Worm (Caenorhabditis elegans) whole organism, L2 larva: ENCODE measurements around the gene fbxa-11.
A peak's percentile ranks its signal among the peaks of the same experiment; 100 is the strongest.
"Not testable (repeated sequence)": the region's sequence is repeated elsewhere in the genome, so short reads cannot be mapped to it uniquely, and the experiment has no call there.

Experiments used
- C34F6.9 ChIP-seq: fragments of 150-350 bp; optimal IDR thresholded peaks from 2 replicates; lab custom pipeline; 2014; ENCODE audit warnings: missing biosample characterization, missing genetic modification characterization
- F13H6.1 ChIP-seq: sonication (generic microtip); optimal IDR thresholded peaks from 2 replicates; lab custom pipeline; 2016; ENCODE audit warnings: missing genetic modification characterization, missing compliant biosample characterization
- R02D3.7 ChIP-seq: fragments of 150-350 bp; optimal IDR thresholded peaks from 2 replicates; lab custom pipeline; 2014; ENCODE audit warnings: missing biosample characterization, missing genetic modification characterization
- ZK546.5 ChIP-seq: sonication (generic microtip); optimal IDR thresholded peaks from 2 replicates; lab custom pipeline; 2017; ENCODE audit warnings: missing biosample characterization, missing genetic modification characterization
- alr-1 ChIP-seq: fragments of 150-350 bp; optimal IDR thresholded peaks from 2 replicates; lab custom pipeline; 2014; ENCODE audit warnings: missing biosample characterization, missing genetic modification characterization
- ama-1 ChIP-seq: fragments of 150-350 bp; optimal IDR thresholded peaks from 2 replicates; lab custom pipeline; 2018; ENCODE audit warnings: inconsistent platforms
- ceh-16 ChIP-seq: fragments of 150-350 bp; optimal IDR thresholded peaks from 2 replicates; lab custom pipeline; 2014; ENCODE audit warnings: missing biosample characterization, missing genetic modification characterization
- crh-2 ChIP-seq: sonication (generic microtip); optimal IDR thresholded peaks from 2 replicates; lab custom pipeline; 2017; ENCODE audit warnings: missing biosample characterization, missing genetic modification characterization
- elt-3 ChIP-seq: sonication (generic microtip); optimal IDR thresholded peaks from 2 replicates; lab custom pipeline; 2017; ENCODE audit warnings: missing biosample characterization, missing genetic modification characterization
- fos-1 ChIP-seq: fragments of 150-350 bp; optimal IDR thresholded peaks from 2 replicates; lab custom pipeline; 2014; ENCODE audit warnings: missing biosample characterization, missing genetic modification characterization
- lin-39 ChIP-seq: fragments of 150-350 bp; optimal IDR thresholded peaks from 2 replicates; lab custom pipeline; 2014; ENCODE audit warnings: missing biosample characterization, missing genetic modification reagents, missing genetic modification characterization
- lsy-2 ChIP-seq, 2 experiments: fragments of 150-350 bp in 1 of 2; sonication (generic microtip) in 1 of 2; optimal IDR thresholded peaks; 2 replicates each; lab custom pipeline; 2014 to 2017; ENCODE audit warnings: missing biosample characterization in 2 of 2, missing genetic modification characterization in 2 of 2
- nhr-11 ChIP-seq: fragments of 150-350 bp; optimal IDR thresholded peaks from 2 replicates; lab custom pipeline; 2014; ENCODE audit warnings: missing biosample characterization, missing genetic modification characterization
- nhr-129 ChIP-seq: fragments of 150-350 bp; optimal IDR thresholded peaks from 2 replicates; lab custom pipeline; 2014; ENCODE audit warnings: missing biosample characterization, missing genetic modification characterization
- nhr-21 ChIP-seq: fragments of 150-350 bp; optimal IDR thresholded peaks from 2 replicates; lab custom pipeline; 2014; ENCODE audit warnings: missing biosample characterization, missing genetic modification characterization
- nhr-23 ChIP-seq: fragments of 150-350 bp; optimal IDR thresholded peaks from 2 replicates; lab custom pipeline; 2014; ENCODE audit warnings: missing biosample characterization, missing genetic modification reagents, missing genetic modification characterization
- nhr-237 ChIP-seq: fragments of 150-350 bp; optimal IDR thresholded peaks from 2 replicates; lab custom pipeline; 2014; ENCODE audit warnings: missing biosample characterization, missing genetic modification characterization
- nhr-25 ChIP-seq: fragments of 150-350 bp; sonication (generic microtip); optimal IDR thresholded peaks from 3 replicates; lab custom pipeline; 2014; ENCODE audit warnings: missing biosample characterization, missing genetic modification characterization
- nhr-77 ChIP-seq: fragments of 150-350 bp; optimal IDR thresholded peaks from 2 replicates; lab custom pipeline; 2014; ENCODE audit warnings: missing biosample characterization, missing genetic modification characterization
- peb-1 ChIP-seq: fragments of 150-350 bp; optimal IDR thresholded peaks from 2 replicates; lab custom pipeline; 2014; ENCODE audit warnings: missing biosample characterization, missing genetic modification characterization
- sem-4 ChIP-seq: fragments of 150-350 bp; optimal IDR thresholded peaks from 2 replicates; lab custom pipeline; 2014; ENCODE audit warnings: missing biosample characterization, missing genetic modification reagents, missing genetic modification characterization
- skn-1 ChIP-seq: sonication (generic microtip); optimal IDR thresholded peaks from 2 replicates; lab custom pipeline; 2017; ENCODE audit warnings: missing biosample characterization, missing genetic modification characterization
- sma-3 ChIP-seq: sonication (generic microtip); optimal IDR thresholded peaks from 2 replicates; lab custom pipeline; 2016; ENCODE audit warnings: missing genetic modification reagents, missing genetic modification characterization, missing compliant biosample characterization
- sma-9 ChIP-seq, 2 experiments: fragments of 150-350 bp in 1 of 2; sonication (generic microtip) in 1 of 2; optimal IDR thresholded peaks; 2 replicates each; lab custom pipeline; 2014 to 2016; ENCODE audit warnings: missing genetic modification characterization in 2 of 2, mild to moderate bottlenecking in 1 of 2, missing biosample characterization in 1 of 2, missing compliant biosample characterization in 1 of 2, missing genetic modification reagents in 1 of 2, moderate library complexity in 1 of 2
- snpc-4 ChIP-seq: fragments of 150-350 bp; optimal IDR thresholded peaks from 2 replicates; lab custom pipeline; 2014; ENCODE audit warnings: missing biosample characterization, missing genetic modification characterization
- unc-55 ChIP-seq: fragments of 150-350 bp; sonication (generic microtip); optimal IDR thresholded peaks from 3 replicates; lab custom pipeline; 2014; ENCODE audit warnings: missing biosample characterization, missing genetic modification reagents, missing genetic modification characterization
- unc-62 ChIP-seq: fragments of 150-350 bp; optimal IDR thresholded peaks from 2 replicates; lab custom pipeline; 2014; ENCODE audit warnings: missing biosample characterization, missing genetic modification reagents, missing genetic modification characterization
- zag-1 ChIP-seq: fragments of 150-350 bp; optimal IDR thresholded peaks from 2 replicates; lab custom pipeline; 2014; ENCODE audit warnings: missing biosample characterization, missing genetic modification characterization
- ztf-1 ChIP-seq: fragments of 200-800 bp; sonication (Bioruptor generic); conservative IDR thresholded peaks from 2 replicates; pipeline ENCODE4 v1.3.6; 2022; ENCODE audit warnings: missing genetic modification characterization, missing compliant biosample characterization
- ztf-11 ChIP-seq: sonication (generic microtip); optimal IDR thresholded peaks from 2 replicates; lab custom pipeline; 2017; ENCODE audit warnings: missing biosample characterization, missing genetic modification characterization

fbxa-11 gene

DNA sequence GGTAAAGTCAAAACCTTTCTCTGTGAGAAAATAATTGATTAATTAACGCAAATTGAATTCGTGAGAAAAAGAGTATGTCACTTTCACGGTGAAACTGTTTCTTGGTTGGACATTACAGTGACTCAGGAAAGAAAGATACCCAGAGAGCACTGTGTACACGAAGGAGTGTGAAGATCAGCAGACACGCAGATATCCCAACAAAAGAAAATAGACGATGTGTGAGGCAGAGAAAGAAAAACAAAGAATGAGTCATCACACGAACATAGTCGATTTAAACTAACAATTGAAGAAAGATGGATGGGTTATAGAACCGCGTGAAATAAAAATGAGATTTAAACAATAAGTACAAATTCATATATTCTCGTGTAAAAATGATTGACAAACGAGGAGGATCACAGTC is 42.7 kb upstream of the fbxa-11 start:
- peak in 1 of 2 experiments; percentile 31 for TF ChIP-seq lsy-2 (tag; optimal IDR thresholded peaks at IDR 0.05; lab: Kevin White, UChicago)
- TF ChIP-seq C34F6.9 = peak; percentile 41
- TF ChIP-seq lin-39 (tag; lab: Kevin White, UChicago) = no peak
- peak; percentile 93 for TF ChIP-seq fos-1 (tag; lab: Kevin White, UChicago)
- TF ChIP-seq nhr-25 (tag; lab: Kevin White, UChicago) = peak; percentile 22
- TF ChIP-seq nhr-129 (tag; lab: Kevin White, UChicago) = peak; percentile 59
- TF ChIP-seq sma-9 (GFP tag; optimal IDR thresholded peaks at IDR 0.05; lab: Kevin White, UChicago) = no peak
- TF ChIP-seq sma-9 (tag; optimal IDR thresholded peaks at IDR 0.05; lab: Kevin White, UChicago) = no peak
- TF ChIP-seq, all 48 proteins: peak for 5

DNA sequence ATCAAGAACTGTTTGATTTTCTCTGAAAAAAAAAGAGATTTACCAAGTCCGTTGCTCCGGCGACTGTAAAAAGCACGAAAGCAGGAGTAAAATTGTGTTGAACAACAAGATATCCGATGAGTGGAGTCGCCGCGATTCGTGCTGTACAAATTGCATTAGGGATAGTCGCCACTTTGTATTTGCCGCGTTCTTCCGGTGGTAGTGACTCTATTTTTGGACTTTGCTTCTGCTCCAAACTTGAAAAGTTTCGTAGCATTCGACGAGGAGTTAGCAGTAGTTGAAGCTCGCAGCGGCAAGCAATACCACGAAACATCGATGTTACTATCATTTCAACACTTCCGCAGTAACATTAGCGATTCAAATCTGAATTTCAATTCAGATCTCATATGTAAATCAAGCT is 41.1 kb upstream of the fbxa-11 start, which contains the start of gene crls-1:
Gene crls-1, minus strand, starts transcription at position 363 of the 400 bp plus-strand sequence.
- TF ChIP-seq snpc-4 (tag; lab: Kevin White, UChicago) (no peak), lsy-2 (tag; optimal IDR thresholded peaks at IDR 0.05; lab: Kevin White, UChicago) (peak in 1 of 2 experiments; percentile 14)

DNA sequence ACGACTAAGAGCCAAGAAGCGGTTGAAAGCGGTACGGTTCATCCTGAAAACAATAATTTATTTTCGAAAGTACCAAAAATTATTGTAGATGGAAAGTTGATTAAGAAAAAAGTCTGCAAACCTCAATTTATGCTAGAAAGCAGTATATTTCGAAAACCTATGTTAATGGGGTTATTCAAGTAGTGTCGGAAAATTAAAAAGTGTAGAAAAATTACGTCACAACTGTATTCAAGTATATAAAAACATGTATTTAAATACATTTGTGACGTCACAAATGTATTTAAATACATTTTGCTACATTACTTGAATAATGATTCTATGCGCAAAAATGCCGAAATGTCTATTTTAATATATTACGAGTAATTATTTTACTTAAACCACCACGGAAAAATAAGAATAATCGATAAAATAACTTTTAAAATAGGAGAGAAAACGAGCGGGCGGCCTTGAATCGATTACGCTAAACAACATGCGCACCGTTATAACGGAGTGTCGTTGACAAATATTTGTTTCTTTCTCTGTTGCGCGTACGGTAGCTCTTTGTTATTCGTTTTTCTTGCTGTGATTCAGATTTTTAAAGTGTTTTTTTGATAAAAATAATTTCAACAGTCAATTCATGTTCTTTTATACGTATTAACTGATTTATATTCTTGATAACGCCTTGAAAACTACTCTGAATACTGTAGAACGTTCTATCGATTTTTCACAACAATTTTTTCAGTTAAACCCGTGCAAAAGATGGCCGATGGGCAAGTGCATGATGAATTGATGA is 39.9 kb upstream of the fbxa-11 start, which contains the start of the genes F23H11.5 and bra-2:
Gene F23H11.5, minus strand, starts transcription at position 51 of the 772 bp plus-strand sequence.
Gene bra-2, plus strand, starts transcription at position 722 of the 772 bp plus-strand sequence.
- TF ChIP-seq crh-2 (peak; percentile 23), lsy-2 (tag; optimal IDR thresholded peaks at IDR 0.05; lab: Kevin White, UChicago) (peak in 1 of 2 experiments; percentile 70), C34F6.9 (peak; percentile 63), ama-1 (lab: Kevin White, UChicago) (no peak), unc-55 (GFP tag; lab: Kevin White, UChicago) (peak; percentile 69), ZK546.5 (tag; lab: Kevin White, UChicago) (no peak), nhr-129 (tag; lab: Kevin White, UChicago) (peak; percentile 4), R02D3.7 (no peak)

DNA sequence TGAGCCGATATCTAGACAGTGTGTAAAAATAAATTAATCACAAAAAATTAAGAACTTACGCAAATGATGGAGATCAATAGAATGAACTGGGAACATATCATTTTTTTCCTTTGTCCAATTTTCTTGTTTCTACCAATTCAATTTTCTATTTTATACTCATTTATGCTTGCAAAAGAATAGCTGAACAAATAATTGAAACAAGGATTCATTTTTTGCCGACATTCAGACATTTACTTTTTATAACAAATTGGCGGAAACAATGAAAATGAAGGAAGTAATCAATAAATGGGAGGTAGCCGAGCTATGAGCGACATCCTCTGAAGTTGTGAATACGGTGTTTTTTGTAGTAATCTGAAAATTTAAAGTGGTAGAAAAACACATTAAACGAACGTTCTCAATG is 33.8 kb upstream of the fbxa-11 start, which contains the start of gene idpp-13:
Gene idpp-13, minus strand, starts transcription at position 101 of the 400 bp plus-strand sequence.
- no peak for TF ChIP-seq sma-3
- TF ChIP-seq, all 48 proteins: peak for 0

DNA sequence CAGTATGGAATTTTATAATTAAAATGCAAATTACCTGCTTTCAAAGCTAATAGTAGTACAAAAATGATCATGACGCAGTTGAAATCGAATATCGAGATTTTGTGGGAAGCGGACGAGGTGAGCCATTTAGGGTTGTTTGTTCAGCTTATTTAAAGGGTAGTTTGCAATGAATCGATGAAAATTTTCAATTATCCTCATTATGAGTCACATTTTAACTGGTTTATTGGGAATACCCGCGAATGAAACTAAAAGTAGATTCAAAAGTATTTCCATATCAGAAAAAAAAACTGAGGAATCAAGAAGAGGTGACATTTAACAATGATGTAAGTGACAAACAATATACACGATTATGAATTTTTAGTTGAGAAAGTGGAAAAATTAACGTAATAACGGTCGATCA is 31.3 kb upstream of the fbxa-11 start, which contains the start of gene F23H11.7:
Gene F23H11.7, minus strand, starts transcription at position 101 of the 400 bp plus-strand sequence.
- no peak for TF ChIP-seq snpc-4 (tag; lab: Kevin White, UChicago)

DNA sequence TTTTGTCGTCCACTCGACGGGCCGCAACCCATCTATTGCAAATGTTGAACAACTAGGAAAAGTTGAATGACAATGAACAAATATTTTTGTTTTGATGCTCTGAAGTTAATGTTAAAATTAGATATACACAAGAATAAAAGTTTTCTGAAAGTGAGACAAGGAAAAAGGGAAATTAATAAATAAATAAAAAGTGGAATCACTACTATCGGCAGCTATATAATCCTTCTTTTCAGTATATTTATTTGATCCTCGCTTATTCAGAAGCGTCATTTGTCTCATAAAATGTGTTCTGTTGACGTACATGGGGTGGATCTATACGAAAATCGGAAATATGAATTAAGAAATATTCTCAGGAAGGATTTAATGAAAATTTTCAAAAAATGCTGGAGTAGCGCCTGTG is 24.5 kb upstream of the fbxa-11 start, which contains the start of gene pef-1:
Gene pef-1, minus strand, starts transcription at position 101 of the 400 bp plus-strand sequence.
- TF ChIP-seq unc-62 (GFP tag; lab: Kevin White, UChicago) (no peak), F13H6.1 (tag; lab: Kevin White, UChicago) (no peak), nhr-23 (tag; lab: Kevin White, UChicago) (no peak), peb-1 (tag; lab: Kevin White, UChicago) (no peak), nhr-77 (tag; lab: Kevin White, UChicago) (no peak)
- TF ChIP-seq, all 48 proteins: peak for 0

DNA sequence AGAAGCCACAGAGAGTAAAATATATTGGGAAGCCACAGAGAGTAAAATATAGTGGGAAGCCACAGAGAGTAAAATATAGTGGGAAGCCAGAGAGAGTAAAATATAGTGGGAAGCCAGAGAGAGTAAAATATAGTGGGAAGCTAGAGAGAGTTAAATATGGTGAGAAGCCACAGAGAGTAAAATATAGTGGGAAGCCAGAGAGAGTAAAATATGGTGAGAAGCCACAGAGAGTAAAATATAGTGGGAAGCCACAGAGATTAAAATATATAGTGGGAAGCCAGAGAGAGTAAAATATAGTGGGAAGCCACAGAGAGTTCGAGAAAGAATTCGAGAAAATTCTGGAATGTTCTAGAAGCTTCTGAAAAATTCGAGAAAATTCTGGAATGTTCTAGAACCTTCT is 19.3 kb upstream of the fbxa-11 start:
- peak; percentile 18 for TF ChIP-seq sma-9 (GFP tag; optimal IDR thresholded peaks at IDR 0.05; lab: Kevin White, UChicago)
- TF ChIP-seq sma-9 (tag; optimal IDR thresholded peaks at IDR 0.05; lab: Kevin White, UChicago) = not testable (repeated sequence)
- TF ChIP-seq, all 48 proteins: peak for 1; not testable (repeated sequence) for 47

DNA sequence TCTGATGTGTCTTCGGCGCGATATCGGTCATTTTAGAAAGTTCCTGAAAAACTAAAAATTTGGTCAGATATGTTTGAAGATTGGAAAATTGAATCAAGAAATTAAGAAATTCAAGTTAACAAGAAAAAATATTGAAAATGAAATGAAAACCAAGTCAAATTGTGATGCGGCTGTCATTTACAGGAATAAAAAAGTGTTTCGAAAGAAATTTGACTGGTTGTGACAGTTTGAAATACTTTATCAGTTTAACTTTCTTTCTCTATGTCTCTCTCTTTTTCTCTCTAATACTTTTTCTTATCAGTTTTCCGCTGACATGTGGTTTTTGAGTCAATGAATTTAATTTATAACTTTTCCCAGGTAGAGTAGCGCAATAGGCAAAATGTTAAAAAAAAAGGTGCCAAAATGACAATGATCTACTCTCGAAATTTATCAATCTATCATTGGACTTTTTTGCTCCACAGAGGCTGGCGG is 14.6 kb upstream of the fbxa-11 start, which contains the start of gene fbxa-55:
Gene fbxa-55, minus strand, starts transcription at position 51 of the 471 bp plus-strand sequence.
- TF ChIP-seq fos-1 (tag; lab: Kevin White, UChicago) (peak; percentile 68), nhr-23 (tag; lab: Kevin White, UChicago) (no peak)

DNA sequence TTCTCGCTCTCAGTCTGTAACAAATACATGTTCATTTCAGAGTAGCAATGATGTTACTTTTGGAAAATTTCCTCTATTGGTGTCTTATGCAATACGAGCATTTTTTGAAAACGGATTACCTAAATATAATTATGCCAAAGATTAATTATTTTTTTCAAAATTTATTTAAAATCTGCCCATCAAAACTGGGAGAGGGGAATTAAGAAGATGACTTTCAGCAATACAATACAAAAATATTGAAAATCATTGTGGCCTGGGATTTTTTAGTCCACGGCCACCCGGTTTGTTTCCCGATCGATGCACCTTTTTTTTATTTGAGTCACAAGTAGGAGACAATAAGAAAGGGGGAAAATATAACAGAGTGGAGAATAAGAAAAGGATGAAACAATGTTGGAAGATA is 12.7 kb upstream of the fbxa-11 start, which contains the start of gene fbxa-56:
Gene fbxa-56, minus strand, starts transcription at position 101 of the 400 bp plus-strand sequence.
- TF ChIP-seq ztf-11 (tag; lab: Kevin White, UChicago) = no peak
- no peak for TF ChIP-seq nhr-23 (tag; lab: Kevin White, UChicago)
- TF ChIP-seq unc-62 (GFP tag; lab: Kevin White, UChicago) = no peak
- no peak for TF ChIP-seq nhr-21
- no peak for TF ChIP-seq nhr-237 (tag; lab: Kevin White, UChicago)
- TF ChIP-seq zag-1 = no peak
- no peak for TF ChIP-seq C34F6.9
- no peak for TF ChIP-seq sem-4 (tag; lab: Kevin White, UChicago)
- TF ChIP-seq ztf-1 (GFP tag; lab: Robert Waterston, UW) = no peak
- TF ChIP-seq crh-2 = no peak
- no peak for TF ChIP-seq skn-1 (tag; lab: Kevin White, UChicago)
- no peak for TF ChIP-seq ceh-16 (tag; lab: Kevin White, UChicago)
- no peak for TF ChIP-seq unc-55 (GFP tag; lab: Kevin White, UChicago)
- no peak for TF ChIP-seq elt-3 (tag; lab: Kevin White, UChicago)
- TF ChIP-seq ama-1 (lab: Kevin White, UChicago) = no peak
- no peak for TF ChIP-seq nhr-11 (tag; lab: Kevin White, UChicago)
- no peak for TF ChIP-seq alr-1 (tag; lab: Kevin White, UChicago)
